Worm (Caenorhabditis elegans) whole organism, late embryonic: ENCODE results near the gene T07C4.3.

ENCODE experiments used
- C08G9.2 ChIP-seq: sonication (generic microtip); optimal IDR thresholded peaks from 2 replicates; lab custom pipeline; 2016; ENCODE audit warnings: mild to moderate bottlenecking, missing genetic modification characterization, moderate library complexity, missing compliant biosample characterization
- C38D4.7 ChIP-seq: fragments of 200-800 bp; sonication (Bioruptor generic); optimal IDR thresholded peaks from 2 replicates; lab custom pipeline; 2018; ENCODE audit warnings: mild to moderate bottlenecking, missing genetic modification characterization, moderate library complexity, missing compliant biosample characterization
- K09A11.1 ChIP-seq: sonication (generic microtip); optimal IDR thresholded peaks from 2 replicates; lab custom pipeline; 2017; ENCODE audit warnings: antibody characterized with exemption, mild to moderate bottlenecking, missing genetic modification characterization, missing compliant biosample characterization; ENCODE audit not compliant: insufficient read depth
- Y22D7AL.16 ChIP-seq: sonication (generic microtip); optimal IDR thresholded peaks from 2 replicates; lab custom pipeline; 2016; ENCODE audit warnings: missing genetic modification characterization, missing compliant biosample characterization
- ahr-1 ChIP-seq: sonication (generic microtip); optimal IDR thresholded peaks from 2 replicates; lab custom pipeline; 2016; ENCODE audit warnings: missing genetic modification characterization, missing compliant biosample characterization
- ceh-14 ChIP-seq: sonication (generic microtip); optimal IDR thresholded peaks from 2 replicates; lab custom pipeline; 2016; ENCODE audit warnings: missing genotype, missing genetic modification characterization, missing compliant biosample characterization
- ceh-2 ChIP-seq: sonication (generic microtip); optimal IDR thresholded peaks from 2 replicates; lab custom pipeline; 2016; ENCODE audit warnings: missing genotype, missing genetic modification characterization, missing compliant biosample characterization
- ceh-45 ChIP-seq: fragments of 200-800 bp; sonication (Bioruptor generic); IDR thresholded peaks from 2 replicates; pipeline ENCODE4 v1.3.6; 2022; ENCODE audit warnings: missing genetic modification reagents, missing genetic modification characterization, missing compliant biosample characterization
- ceh-6 ChIP-seq: fragments of 200-800 bp; sonication (Bioruptor generic); optimal IDR thresholded peaks from 2 replicates; lab custom pipeline; 2018; ENCODE audit warnings: mild to moderate bottlenecking, missing genetic modification characterization, missing compliant biosample characterization
- ceh-9 ChIP-seq: sonication (generic microtip); optimal IDR thresholded peaks from 2 replicates; lab custom pipeline; 2016; ENCODE audit warnings: mild to moderate bottlenecking, missing genetic modification characterization, inconsistent platforms, missing compliant biosample characterization
- dmd-4 ChIP-seq: sonication (generic microtip); optimal IDR thresholded peaks from 2 replicates; lab custom pipeline; 2016; ENCODE audit warnings: borderline replicate concordance, missing genetic modification characterization, missing compliant biosample characterization
- dve-1 ChIP-seq: sonication (generic microtip); optimal IDR thresholded peaks from 2 replicates; lab custom pipeline; 2017; ENCODE audit warnings: antibody characterized with exemption, mild to moderate bottlenecking, missing genetic modification characterization, missing compliant biosample characterization
- ets-4 ChIP-seq: sonication (generic microtip); optimal IDR thresholded peaks from 2 replicates; lab custom pipeline; 2016; ENCODE audit warnings: missing genetic modification characterization, missing compliant biosample characterization
- fax-1 ChIP-seq: sonication (generic microtip); optimal IDR thresholded peaks from 2 replicates; lab custom pipeline; 2016; ENCODE audit warnings: missing genotype, missing genetic modification characterization, missing compliant biosample characterization
- fkh-10 ChIP-seq: fragments of 150-350 bp; optimal IDR thresholded peaks from 2 replicates; lab custom pipeline; 2014; ENCODE audit warnings: missing biosample characterization, missing genetic modification reagents, missing genetic modification characterization
- gmeb-2 ChIP-seq: sonication (generic microtip); optimal IDR thresholded peaks from 2 replicates; lab custom pipeline; 2016; ENCODE audit warnings: missing genetic modification characterization, inconsistent platforms, missing compliant biosample characterization
- hlh-13 ChIP-seq: fragments of 200-800 bp; sonication (Bioruptor generic); optimal IDR thresholded peaks from 2 replicates; lab custom pipeline; 2018; ENCODE audit warnings: mild to moderate bottlenecking, missing genetic modification characterization, missing compliant biosample characterization
- hlh-30 ChIP-seq: sonication (generic microtip); optimal IDR thresholded peaks from 2 replicates; lab custom pipeline; 2017; ENCODE audit warnings: antibody characterized with exemption, missing genetic modification characterization, missing compliant biosample characterization; ENCODE audit not compliant: insufficient read depth
- hlh-8 ChIP-seq: sonication (generic microtip); optimal IDR thresholded peaks from 2 replicates; lab custom pipeline; 2016; ENCODE audit warnings: missing genotype, missing genetic modification characterization, missing compliant biosample characterization
- lim-6 ChIP-seq: sonication (generic microtip); optimal IDR thresholded peaks from 2 replicates; lab custom pipeline; 2016; ENCODE audit warnings: missing genetic modification characterization, missing compliant biosample characterization
- lin-11 ChIP-seq: fragments of 200-800 bp; sonication (Bioruptor generic); optimal IDR thresholded peaks from 2 replicates; lab custom pipeline; 2018; ENCODE audit warnings: mild to moderate bottlenecking, missing genetic modification characterization, missing compliant biosample characterization
- madf-2 ChIP-seq: sonication (generic microtip); optimal IDR thresholded peaks from 2 replicates; lab custom pipeline; 2017; ENCODE audit warnings: missing genetic modification characterization, missing compliant biosample characterization
- nfya-1 ChIP-seq: sonication (generic microtip); optimal IDR thresholded peaks from 2 replicates; lab custom pipeline; 2017; ENCODE audit warnings: missing genetic modification characterization, mild to moderate bottlenecking, missing compliant biosample characterization, antibody characterized with exemption, moderate library complexity
- nhr-232 ChIP-seq: sonication (generic microtip); optimal IDR thresholded peaks from 2 replicates; lab custom pipeline; 2016; ENCODE audit warnings: missing genetic modification characterization, missing compliant biosample characterization
- npax-4 ChIP-seq: sonication (generic microtip); optimal IDR thresholded peaks from 2 replicates; lab custom pipeline; 2016; ENCODE audit warnings: missing genetic modification characterization, missing compliant biosample characterization
- pat-9 ChIP-seq: fragments of 200-800 bp; sonication (Bioruptor generic); optimal IDR thresholded peaks from 2 replicates; lab custom pipeline; 2018; ENCODE audit warnings: mild to moderate bottlenecking, missing genetic modification characterization, moderate library complexity, missing compliant biosample characterization
- pax-1 ChIP-seq: fragments of 150-350 bp; optimal IDR thresholded peaks from 2 replicates; lab custom pipeline; 2014; ENCODE audit warnings: missing biosample characterization, missing genetic modification characterization
- pha-4 ChIP-seq: fragments of 150-350 bp; optimal IDR thresholded peaks from 2 replicates; lab custom pipeline; 2018; ENCODE audit warnings: missing biosample characterization, missing genetic modification reagents, missing genetic modification characterization
- ref-2 ChIP-seq: sonication (generic microtip); optimal IDR thresholded peaks from 2 replicates; lab custom pipeline; 2016; ENCODE audit warnings: missing genetic modification characterization, missing compliant biosample characterization
- rnt-1 ChIP-seq: sonication (generic microtip); optimal IDR thresholded peaks from 2 replicates; lab custom pipeline; 2016; ENCODE audit warnings: missing genetic modification characterization, missing compliant biosample characterization
- sox-4 ChIP-seq: sonication (generic microtip); optimal IDR thresholded peaks from 2 replicates; lab custom pipeline; 2017; ENCODE audit warnings: mild to moderate bottlenecking, missing genetic modification characterization, inconsistent platforms, missing compliant biosample characterization
- syd-9 ChIP-seq: sonication (generic microtip); optimal IDR thresholded peaks from 2 replicates; lab custom pipeline; 2016; ENCODE audit warnings: mild to moderate bottlenecking, missing genetic modification characterization, moderate library complexity, missing compliant biosample characterization
- tbx-2 ChIP-seq: sonication (generic microtip); optimal IDR thresholded peaks from 2 replicates; lab custom pipeline; 2016; ENCODE audit warnings: missing genetic modification characterization, missing compliant biosample characterization
- tbx-7 ChIP-seq: sonication (generic microtip); optimal IDR thresholded peaks from 2 replicates; lab custom pipeline; 2016; ENCODE audit warnings: missing genotype, missing genetic modification characterization, missing compliant biosample characterization
- unc-3 ChIP-seq, 2 experiments: fragments of 200-800 bp in 1 of 2; sonication (Bioruptor generic) in 1 of 2; sonication (generic microtip) in 1 of 2; conservative IDR thresholded peaks in 1 of 2; optimal IDR thresholded peaks in 1 of 2; 2 replicates each; pipeline versions ENCODE4 v1.3.6 to Lab custom; 2016 to 2022; ENCODE audit warnings: missing compliant biosample characterization in 2 of 2, missing genetic modification characterization in 2 of 2, missing genetic modification reagents in 1 of 2
- unc-42 ChIP-seq: sonication (generic microtip); optimal IDR thresholded peaks from 2 replicates; lab custom pipeline; 2016; ENCODE audit warnings: missing genotype, missing genetic modification characterization, missing compliant biosample characterization
- unc-55 ChIP-seq: sonication (generic microtip); optimal IDR thresholded peaks from 2 replicates; lab custom pipeline; 2017; ENCODE audit warnings: missing biosample characterization, missing genetic modification reagents, missing genetic modification characterization

Gene T07C4.3

ce11 chrIII:10333961-10334542 lies 17.9 kb upstream of the T07C4.3 start, which contains the start of the genes jmjd-4 and mev-1 (continued):
- TF ChIP-seq nfya-1 (tag; lab: Kevin White, UChicago) (peak; percentile 68), ceh-14 (peak; percentile 43), tbx-2 (peak; percentile 50), ref-2 (tag; lab: Kevin White, UChicago) (peak; percentile 45), npax-4 (tag; lab: Kevin White, UChicago) (no peak)

- TF ChIP-seq ceh-9 (tag; lab: Kevin White, UChicago) (no peak), syd-9 (no peak), C08G9.2 (tag; lab: Kevin White, UChicago) (no peak), ahr-1 (tag; lab: Kevin White, UChicago) (no peak), ceh-6 (GFP tag; lab: Kevin White, UChicago) (no peak), lim-6 (no peak), fax-1 (no peak), ref-2 (tag; lab: Kevin White, UChicago) (no peak), unc-3 (GFP tag; conservative IDR thresholded peaks at IDR 0.05; lab: Robert Waterston, UW) (no peak), unc-3 (tag; optimal IDR thresholded peaks at IDR 0.05; lab: Kevin White, UChicago) (no peak), npax-4 (tag; lab: Kevin White, UChicago) (no peak), dve-1 (tag; lab: Kevin White, UChicago) (no peak), unc-42 (tag; lab: Kevin White, UChicago) (no peak), nhr-232 (no peak), dmd-4 (no peak), pha-4 (no peak), lin-11 (tag; lab: Kevin White, UChicago) (no peak), Y22D7AL.16 (no peak)
Measured at ce11 chrIII:10335086-10335485, 16.9 kb upstream of the T07C4.3 start, which contains the start of gene ced-9. Gene ced-9 (plus strand): TSS chrIII:10335172.

ce11 chrIII:10336109-10336508 lies 15.8 kb upstream of the T07C4.3 start:
- TF ChIP-seq gmeb-2 (tag; lab: Kevin White, UChicago) (no peak), hlh-13 (GFP tag; lab: Kevin White, UChicago) (no peak), dmd-4 (no peak), pat-9 (tag; lab: Kevin White, UChicago) (no peak), nfya-1 (tag; lab: Kevin White, UChicago) (no peak), unc-55 (no peak), lim-6 (no peak), ahr-1 (tag; lab: Kevin White, UChicago) (no peak), sox-4 (no peak), ceh-2 (no peak), tbx-7 (no peak), C08G9.2 (tag; lab: Kevin White, UChicago) (no peak)

ce11 chrIII:10337508-10338166 lies 14.3 kb upstream of the T07C4.3 start, which contains the start of gene ttr-15:
Gene ttr-15 (plus strand): TSS chrIII:10337847.
- TF ChIP-seq hlh-8 (no peak), fkh-10 (GFP tag; lab: Kevin White, UChicago) (no peak), fax-1 (no peak), madf-2 (no peak), ceh-45 (GFP tag; lab: Robert Waterston, UW) (no peak), pax-1 (tag; lab: Kevin White, UChicago) (no peak), ceh-14 (no peak), K09A11.1 (tag; lab: Kevin White, UChicago) (no peak), hlh-13 (GFP tag; lab: Kevin White, UChicago) (no peak), rnt-1 (tag; lab: Kevin White, UChicago) (no peak), C38D4.7 (GFP tag; lab: Kevin White, UChicago) (no peak), ets-4 (tag; lab: Kevin White, UChicago) (no peak), ahr-1 (tag; lab: Kevin White, UChicago) (no peak), nhr-232 (no peak), hlh-30 (tag; lab: Kevin White, UChicago) (no peak), unc-42 (tag; lab: Kevin White, UChicago) (no peak)
- TF ChIP-seq, all 69 proteins: peak for 0
